Worm (Caenorhabditis elegans) whole organism, L1 larva: Measurements from ENCODE around the gene srd-42.
A peak's percentile ranks its signal among the peaks of the same experiment; 100 is the strongest.

Experiments
- C16A3.4 ChIP-seq: fragments of 150-350 bp; optimal IDR thresholded peaks from 2 replicates; lab custom pipeline; 2014; ENCODE audit warnings: missing biosample characterization, missing genetic modification characterization
- Y116A8C.19 ChIP-seq: sonication (generic microtip); optimal IDR thresholded peaks from 2 replicates; lab custom pipeline; 2016; ENCODE audit warnings: missing compliant biosample characterization, missing genetic modification characterization, borderline replicate concordance
- alr-1 ChIP-seq: fragments of 200-800 bp; sonication (Bioruptor generic); optimal IDR thresholded peaks from 2 replicates; lab custom pipeline; 2018; ENCODE audit warnings: borderline replicate concordance, mild to moderate bottlenecking, missing genetic modification characterization, missing compliant biosample characterization
- aly-2 ChIP-seq: fragments of 150-350 bp; optimal IDR thresholded peaks from 2 replicates; lab custom pipeline; 2014; ENCODE audit warnings: missing biosample characterization, missing genetic modification characterization
- ama-1 ChIP-seq: fragments of 150-350 bp; optimal IDR thresholded peaks from 2 replicates; lab custom pipeline; 2014
- blmp-1 ChIP-seq: fragments of 150-350 bp; optimal IDR thresholded peaks from 2 replicates; lab custom pipeline; 2014; ENCODE audit warnings: missing biosample characterization, missing genetic modification characterization
- ceh-8 ChIP-seq: fragments of 200-800 bp; sonication (Bioruptor generic); optimal IDR thresholded peaks from 2 replicates; lab custom pipeline; 2018; ENCODE audit warnings: mild to moderate bottlenecking, missing genetic modification characterization, moderate library complexity, missing compliant biosample characterization
- ceh-88 ChIP-seq: fragments of 200-800 bp; sonication (Bioruptor generic); IDR thresholded peaks from 2 replicates; pipeline ENCODE4 v1.3.6; 2022; ENCODE audit warnings: missing genetic modification characterization, missing compliant biosample characterization
- ceh-90 ChIP-seq: sonication (generic microtip); optimal IDR thresholded peaks from 2 replicates; lab custom pipeline; 2016; ENCODE audit warnings: missing genetic modification characterization, missing compliant biosample characterization
- ces-1 ChIP-seq: fragments of 150-350 bp; optimal IDR thresholded peaks from 2 replicates; lab custom pipeline; 2014; ENCODE audit warnings: missing biosample characterization, missing genetic modification reagents, missing genetic modification characterization
- dpl-1 ChIP-seq, 3 experiments: fragments of 150-350 bp in 2 of 3; sonication (generic microtip) in 1 of 3; optimal IDR thresholded peaks; 2 replicates each; lab custom pipeline; 2014 to 2017; ENCODE audit warnings: missing biosample characterization in 3 of 3, missing genetic modification characterization in 3 of 3, missing genetic modification reagents in 3 of 3
- dsc-1 ChIP-seq: sonication (generic microtip); optimal IDR thresholded peaks from 2 replicates; lab custom pipeline; 2016; ENCODE audit warnings: mild to moderate bottlenecking, missing genetic modification characterization, missing compliant biosample characterization
- egl-27 ChIP-seq, 2 experiments: fragments of 150-350 bp in 1 of 2; sonication (generic microtip); optimal IDR thresholded peaks; 3 replicates each; lab custom pipeline; 2017 to 2018; ENCODE audit warnings: missing biosample characterization in 2 of 2, missing genetic modification characterization in 2 of 2, missing genetic modification reagents in 2 of 2
- elt-3 ChIP-seq, 6 experiments: fragments of 150-350 bp in 1 of 6; sonication (generic microtip); optimal IDR thresholded peaks; 2 replicates each; lab custom pipeline; 2017 to 2018; ENCODE audit warnings: missing biosample characterization in 6 of 6, missing genetic modification characterization in 6 of 6, inconsistent platforms in 1 of 6
- ets-5 ChIP-seq: fragments of 200-800 bp; sonication (Bioruptor generic); IDR thresholded peaks from 2 replicates; pipeline ENCODE4 v1.3.6; 2022; ENCODE audit warnings: missing genetic modification characterization, missing compliant biosample characterization
- fkh-10 ChIP-seq: sonication (generic microtip); optimal IDR thresholded peaks from 2 replicates; lab custom pipeline; 2017; ENCODE audit warnings: missing biosample characterization, missing genetic modification reagents, missing genetic modification characterization
- fkh-4 ChIP-seq: sonication (generic microtip); optimal IDR thresholded peaks from 2 replicates; lab custom pipeline; 2016; ENCODE audit warnings: missing compliant biosample characterization, missing genetic modification characterization, borderline replicate concordance
- fkh-8 ChIP-seq: sonication (generic microtip); optimal IDR thresholded peaks from 2 replicates; lab custom pipeline; 2016; ENCODE audit warnings: mild to moderate bottlenecking, missing genetic modification characterization, missing compliant biosample characterization
- fos-1 ChIP-seq: fragments of 150-350 bp; optimal IDR thresholded peaks from 2 replicates; lab custom pipeline; 2014; ENCODE audit warnings: missing biosample characterization, missing genetic modification characterization
- grh-1 ChIP-seq: fragments of 200-800 bp; sonication (Bioruptor generic); IDR thresholded peaks from 2 replicates; pipeline ENCODE4 v1.3.6; 2022; ENCODE audit warnings: missing genetic modification reagents, missing genetic modification characterization, missing compliant biosample characterization
- hlh-17 ChIP-seq: fragments of 200-800 bp; sonication (Bioruptor generic); optimal IDR thresholded peaks from 2 replicates; lab custom pipeline; 2018; ENCODE audit warnings: missing genetic modification characterization, mild to moderate bottlenecking, missing compliant biosample characterization, moderate library complexity, borderline replicate concordance
- hpl-2 ChIP-seq: fragments of 150-350 bp; optimal IDR thresholded peaks from 2 replicates; lab custom pipeline; 2014; ENCODE audit warnings: missing biosample characterization, missing genetic modification reagents, missing genetic modification characterization
- jun-1 ChIP-seq: fragments of 150-350 bp; optimal IDR thresholded peaks from 2 replicates; lab custom pipeline; 2014; ENCODE audit warnings: missing biosample characterization, missing genetic modification reagents, missing genetic modification characterization
- lin-13 ChIP-seq: fragments of 150-350 bp; optimal IDR thresholded peaks from 2 replicates; lab custom pipeline; 2014; ENCODE audit warnings: missing biosample characterization, missing genetic modification reagents, missing genetic modification characterization
- lin-14 ChIP-seq: fragments of 200-800 bp; sonication (Bioruptor generic); optimal IDR thresholded peaks from 2 replicates; lab custom pipeline; 2018; ENCODE audit warnings: mild to moderate bottlenecking, missing genetic modification characterization, moderate library complexity, missing compliant biosample characterization
- lin-35 ChIP-seq, 2 experiments: fragments of 150-350 bp; optimal IDR thresholded peaks; 2 replicates each; lab custom pipeline; 2014; ENCODE audit warnings: missing biosample characterization in 2 of 2, missing genetic modification characterization in 2 of 2, missing genetic modification reagents in 2 of 2
- lsy-2 ChIP-seq, 2 experiments: fragments of 150-350 bp; optimal IDR thresholded peaks; 2 replicates each; lab custom pipeline; 2014; ENCODE audit warnings: missing biosample characterization in 2 of 2, missing genetic modification characterization in 2 of 2
- mdl-1 ChIP-seq, 2 experiments: fragments of 150-350 bp; optimal IDR thresholded peaks; 2 replicates each; lab custom pipeline; 2014 to 2017; ENCODE audit warnings: missing biosample characterization in 2 of 2, missing genetic modification characterization in 2 of 2, inconsistent platforms in 1 of 2
- mep-1 ChIP-seq: fragments of 150-350 bp; optimal IDR thresholded peaks from 2 replicates; lab custom pipeline; 2014; ENCODE audit warnings: missing biosample characterization, missing genetic modification characterization
- nhr-11 ChIP-seq: fragments of 150-350 bp; optimal IDR thresholded peaks from 2 replicates; lab custom pipeline; 2014; ENCODE audit warnings: missing biosample characterization, missing genetic modification characterization
- nhr-19 ChIP-seq: fragments of 200-800 bp; sonication (Bioruptor generic); conservative IDR thresholded peaks from 2 replicates; pipeline ENCODE4 v1.3.6; 2022; ENCODE audit warnings: missing genetic modification characterization, missing compliant biosample characterization
- nhr-20 ChIP-seq: sonication (generic microtip); optimal IDR thresholded peaks from 2 replicates; lab custom pipeline; 2016; ENCODE audit warnings: mild to moderate bottlenecking, missing genetic modification characterization, missing compliant biosample characterization
- nhr-47 ChIP-seq: sonication (generic microtip); optimal IDR thresholded peaks from 2 replicates; lab custom pipeline; 2016; ENCODE audit warnings: mild to moderate bottlenecking, missing genetic modification characterization, moderate library complexity, missing compliant biosample characterization
- nhr-71 ChIP-seq: sonication (generic microtip); optimal IDR thresholded peaks from 2 replicates; lab custom pipeline; 2016; ENCODE audit warnings: mild to moderate bottlenecking, missing genetic modification characterization, moderate library complexity, missing compliant biosample characterization
- nhr-77 ChIP-seq: fragments of 150-350 bp; optimal IDR thresholded peaks from 2 replicates; lab custom pipeline; 2014; ENCODE audit warnings: missing biosample characterization, missing genetic modification characterization
- nhr-84 ChIP-seq: sonication (generic microtip); optimal IDR thresholded peaks from 2 replicates; lab custom pipeline; 2017; ENCODE audit warnings: missing biosample characterization, missing genetic modification characterization
- nhr-85 ChIP-seq: sonication (generic microtip); peaks from one replicate; lab custom pipeline; 2016; ENCODE audit warnings: missing genetic modification characterization, inconsistent platforms, missing compliant biosample characterization
- rnt-1 ChIP-seq: sonication (generic microtip); optimal IDR thresholded peaks from 2 replicates; lab custom pipeline; 2016; ENCODE audit warnings: mild to moderate bottlenecking, missing genetic modification characterization, moderate library complexity, missing compliant biosample characterization
- snu-23 ChIP-seq: sonication (generic microtip); optimal IDR thresholded peaks from 2 replicates; lab custom pipeline; 2016; ENCODE audit warnings: missing genetic modification characterization, missing compliant biosample characterization
- swsn-7 ChIP-seq: sonication (generic microtip); optimal IDR thresholded peaks from 2 replicates; lab custom pipeline; 2016; ENCODE audit warnings: missing genetic modification characterization, missing compliant biosample characterization
- tbx-2 ChIP-seq: sonication (generic microtip); optimal IDR thresholded peaks from 2 replicates; lab custom pipeline; 2016; ENCODE audit warnings: missing genetic modification characterization, missing compliant biosample characterization
- unc-130 ChIP-seq: fragments of 150-350 bp; optimal IDR thresholded peaks from 2 replicates; lab custom pipeline; 2017; ENCODE audit warnings: missing biosample characterization, missing genetic modification characterization, inconsistent platforms
- unc-30 ChIP-seq: sonication (generic microtip); optimal IDR thresholded peaks from 2 replicates; lab custom pipeline; 2017; ENCODE audit warnings: missing biosample characterization, missing genetic modification characterization
- unc-62 ChIP-seq: fragments of 150-350 bp; optimal IDR thresholded peaks from 2 replicates; lab custom pipeline; 2014; ENCODE audit warnings: missing biosample characterization, missing genetic modification reagents, missing genetic modification characterization
- vab-15 ChIP-seq: sonication (generic microtip); optimal IDR thresholded peaks from 2 replicates; lab custom pipeline; 2017; ENCODE audit warnings: missing genotype, mild to moderate bottlenecking, missing genetic modification characterization, missing compliant biosample characterization
- ztf-4 ChIP-seq: fragments of 150-350 bp; optimal IDR thresholded peaks from 2 replicates; lab custom pipeline; 2014; ENCODE audit warnings: missing biosample characterization, missing genetic modification characterization

The srd-42 gene

DNA sequence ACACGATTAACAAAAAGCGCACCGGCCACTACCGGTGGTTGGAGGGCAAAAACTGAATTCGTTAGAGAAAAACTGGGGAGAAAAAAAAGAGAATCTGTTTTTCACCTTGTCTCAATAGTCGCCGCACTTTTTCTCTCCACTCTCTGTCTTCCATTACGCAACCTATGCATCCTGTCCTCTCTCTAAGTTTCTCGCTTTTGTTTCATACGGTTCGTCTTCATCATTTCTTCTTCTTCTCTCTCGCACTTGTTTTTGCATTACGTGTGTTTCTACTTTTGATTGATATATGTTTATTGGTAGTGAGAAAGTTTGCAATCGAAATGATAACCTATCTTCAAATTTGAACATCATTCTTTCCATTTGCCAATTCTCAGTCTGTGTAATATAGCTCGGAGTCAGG is 17.3 kb upstream of the srd-42 start:
- TF ChIP-seq grh-1 (GFP tag; lab: Robert Waterston, UW) (0 out of 2 replicates have a peak, but pooled peaks have one; percentile 14), lin-14 (peak; percentile 75), blmp-1 (tag; lab: Kevin White, UChicago) (peak; percentile 96), egl-27 (tag; optimal IDR thresholded peaks at IDR 0.05; lab: Kevin White, UChicago) (no peak), lin-35 (GFP tag; optimal IDR thresholded peaks at IDR 0.05; lab: Kevin White, UChicago) (peak in 1 of 2 experiments; percentile 53), elt-3 (tag; optimal IDR thresholded peaks at IDR 0.05; lab: Kevin White, UChicago) (peak in 5 of 6 experiments; percentile 57 to 90 (median 77)), ztf-4 (tag; lab: Kevin White, UChicago) (peak; percentile 28), tbx-2 (tag; lab: Kevin White, UChicago) (peak; percentile 23), nhr-19 (GFP tag; lab: Robert Waterston, UW) (peak; percentile 55), ama-1 (peak; percentile 22), C16A3.4 (peak; percentile 55), unc-62 (no peak), nhr-71 (tag; lab: Kevin White, UChicago) (peak; percentile 79), nhr-77 (tag; lab: Kevin White, UChicago) (no peak), nhr-11 (tag; lab: Kevin White, UChicago) (no peak), hpl-2 (GFP tag; lab: Kevin White, UChicago) (no peak), vab-15 (peak; percentile 36), dpl-1 (GFP tag; optimal IDR thresholded peaks at IDR 0.05; lab: Kevin White, UChicago) (peak in 1 of 3 experiments; percentile 23), mep-1 (tag; lab: Kevin White, UChicago) (peak; percentile 41), ceh-90 (tag; lab: Kevin White, UChicago) (no peak), fkh-10 (GFP tag; lab: Kevin White, UChicago) (no peak), Y116A8C.19 (tag; lab: Kevin White, UChicago) (no peak), nhr-20 (tag; lab: Kevin White, UChicago) (peak; percentile 68), jun-1 (no peak), nhr-47 (peak; percentile 3), nhr-85 (tag; lab: Kevin White, UChicago) (peak; percentile 94), rnt-1 (tag; lab: Kevin White, UChicago) (peak; percentile 55), lsy-2 (tag; optimal IDR thresholded peaks at IDR 0.05; lab: Kevin White, UChicago) (peak; percentile 25 to 59), unc-130 (no peak), lin-13 (GFP tag; lab: Kevin White, UChicago) (peak; percentile 30), snu-23 (GFP tag; lab: Kevin White, UChicago) (peak; percentile 71), swsn-7 (tag; lab: Kevin White, UChicago) (peak; percentile 42)

DNA sequence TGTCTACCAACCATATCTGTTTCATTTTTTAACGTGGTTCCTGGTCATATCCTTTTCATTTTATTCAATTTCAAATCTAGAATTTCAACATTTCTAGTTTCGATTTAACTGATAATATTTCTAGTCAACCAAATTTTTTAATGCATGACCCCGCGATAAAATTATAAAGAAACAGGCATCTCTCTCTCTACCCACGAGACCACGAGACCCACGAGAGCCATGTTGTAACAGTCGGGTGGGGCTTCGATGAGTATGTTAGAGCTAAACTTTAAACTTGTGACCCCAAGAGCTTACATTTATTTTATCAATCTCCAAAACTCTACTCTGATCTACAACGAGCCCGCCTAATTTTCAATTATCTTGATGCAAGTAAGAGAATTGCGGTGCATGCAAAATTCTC is 15.1 kb upstream of the srd-42 start:
- TF ChIP-seq nhr-71 (tag; lab: Kevin White, UChicago) (peak; percentile 54), mdl-1 (tag; optimal IDR thresholded peaks at IDR 0.05; lab: Kevin White, UChicago) (peak in 1 of 2 experiments; percentile 27), dsc-1 (tag; lab: Kevin White, UChicago) (peak; percentile 5), lin-14 (peak; percentile 42), ceh-88 (GFP tag; lab: Robert Waterston, UW) (no peak), nhr-19 (GFP tag; lab: Robert Waterston, UW) (peak; percentile 43), ces-1 (GFP tag; lab: Kevin White, UChicago) (no peak), snu-23 (GFP tag; lab: Kevin White, UChicago) (peak; percentile 7), unc-130 (peak; percentile 58), rnt-1 (tag; lab: Kevin White, UChicago) (peak; percentile 47), nhr-20 (tag; lab: Kevin White, UChicago) (peak; percentile 31)

DNA sequence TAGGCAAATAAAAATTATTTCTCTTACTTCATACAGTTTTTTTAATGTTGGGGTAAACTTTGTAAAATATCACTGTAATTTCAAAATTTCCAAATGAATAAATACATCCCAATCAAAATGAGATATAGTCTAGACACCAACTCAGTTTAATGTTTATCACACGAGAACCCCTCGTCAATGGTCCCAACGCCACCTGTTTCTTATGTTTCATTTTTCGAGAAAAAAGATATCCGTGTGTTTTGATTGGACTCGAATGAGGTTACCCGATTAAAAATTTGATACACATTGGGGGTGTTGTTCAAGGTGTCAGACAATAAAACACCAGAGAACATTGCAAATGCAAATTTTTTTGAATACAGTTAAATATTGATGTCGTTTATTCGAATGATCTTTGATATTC is 14.3 kb upstream of the srd-42 start:
- no peak for TF ChIP-seq nhr-85 (tag; lab: Kevin White, UChicago)
- peak; percentile 9 for TF ChIP-seq nhr-20 (tag; lab: Kevin White, UChicago)
- no peak for TF ChIP-seq fkh-8 (tag; lab: Kevin White, UChicago)
- no peak for TF ChIP-seq dpl-1 (GFP tag; optimal IDR thresholded peaks at IDR 0.05; lab: Kevin White, UChicago)
- TF ChIP-seq C16A3.4: no peak
- no peak for TF ChIP-seq hlh-17
- TF ChIP-seq aly-2 (tag; lab: Kevin White, UChicago): no peak
- TF ChIP-seq lin-14: peak; percentile 19
- TF ChIP-seq nhr-71 (tag; lab: Kevin White, UChicago): peak; percentile 78
- TF ChIP-seq unc-130: no peak
- no peak for TF ChIP-seq ces-1 (GFP tag; lab: Kevin White, UChicago)
- no peak for TF ChIP-seq unc-30 (tag; lab: Kevin White, UChicago)
- peak; percentile 21; the same call in 1 of the 2 replicates for TF ChIP-seq nhr-19 (GFP tag; lab: Robert Waterston, UW)
- TF ChIP-seq ets-5 (GFP tag; lab: Robert Waterston, UW): no peak
- peak; percentile 31 for TF ChIP-seq snu-23 (GFP tag; lab: Kevin White, UChicago)
- TF ChIP-seq lsy-2 (tag; optimal IDR thresholded peaks at IDR 0.05; lab: Kevin White, UChicago): peak in 1 of 2 experiments; percentile 11
- peak; percentile 0 for TF ChIP-seq dsc-1 (tag; lab: Kevin White, UChicago)
- no peak for TF ChIP-seq ztf-4 (tag; lab: Kevin White, UChicago)
- TF ChIP-seq alr-1 (tag; lab: Kevin White, UChicago): no peak
- no peak for TF ChIP-seq ceh-8
- no peak for TF ChIP-seq nhr-84 (tag; lab: Kevin White, UChicago)
- TF ChIP-seq fkh-4 (tag; lab: Kevin White, UChicago): no peak
- TF ChIP-seq fos-1 (tag; lab: Kevin White, UChicago): no peak
- peak; percentile 63 for TF ChIP-seq rnt-1 (tag; lab: Kevin White, UChicago)
